Worm (Caenorhabditis elegans) whole organism, early embryonic: ENCODE measurements around the gene R11H6.5.

ENCODE experiments used
- B0310.2 ChIP-seq: sonication (generic microtip); optimal IDR thresholded peaks from 2 replicates; lab custom pipeline; 2016; ENCODE audit warnings: mild to moderate bottlenecking, missing genetic modification characterization, missing compliant biosample characterization
- F13C5.2 ChIP-seq: sonication (generic microtip); optimal IDR thresholded peaks from 2 replicates; lab custom pipeline; 2017; ENCODE audit warnings: mild to moderate bottlenecking, missing genetic modification characterization, inconsistent platforms, missing compliant biosample characterization
- aly-1 ChIP-seq: sonication (generic microtip); optimal IDR thresholded peaks from 2 replicates; lab custom pipeline; 2016; ENCODE audit warnings: missing genetic modification characterization, missing compliant biosample characterization
- ama-1 ChIP-seq: fragments of 150-350 bp; optimal IDR thresholded peaks from 2 replicates; lab custom pipeline; 2014
- ceh-13 ChIP-seq: fragments of 200-800 bp; sonication (Bioruptor generic); optimal IDR thresholded peaks from 2 replicates; lab custom pipeline; 2018; ENCODE audit warnings: mild to moderate bottlenecking, missing genetic modification characterization, missing compliant biosample characterization
- ceh-36 ChIP-seq: sonication (generic microtip); optimal IDR thresholded peaks from 2 replicates; lab custom pipeline; 2016; ENCODE audit warnings: missing genetic modification characterization, inconsistent platforms, missing compliant biosample characterization
- ets-7 ChIP-seq: sonication (generic microtip); optimal IDR thresholded peaks from 2 replicates; lab custom pipeline; 2016; ENCODE audit warnings: missing genotype, missing genetic modification characterization, missing compliant biosample characterization
- flt-1 ChIP-seq: fragments of 200-800 bp; sonication (Bioruptor generic); IDR thresholded peaks from 2 replicates; pipeline ENCODE4 v1.3.6; 2022; ENCODE audit warnings: missing genetic modification characterization, missing compliant biosample characterization
- hmbx-1 ChIP-seq: sonication (generic microtip); optimal IDR thresholded peaks from 2 replicates; lab custom pipeline; 2016; ENCODE audit warnings: mild to moderate bottlenecking, missing genetic modification characterization, missing compliant biosample characterization
- hmg-4 ChIP-seq: fragments of 200-800 bp; sonication (Bioruptor generic); optimal IDR thresholded peaks from 2 replicates; lab custom pipeline; 2018; ENCODE audit warnings: mild to moderate bottlenecking, missing genetic modification characterization, missing compliant biosample characterization
- hnd-1 ChIP-seq: sonication (generic microtip); optimal IDR thresholded peaks from 2 replicates; lab custom pipeline; 2016; ENCODE audit warnings: missing genetic modification characterization, missing compliant biosample characterization
- pes-1 ChIP-seq: fragments of 200-800 bp; sonication (Bioruptor generic); IDR thresholded peaks from 2 replicates; pipeline ENCODE4 v1.3.6; 2022; ENCODE audit warnings: missing genetic modification reagents, missing genetic modification characterization, missing compliant biosample characterization
- scrt-1 ChIP-seq: fragments of 200-800 bp; sonication (Bioruptor generic); IDR thresholded peaks from 2 replicates; pipeline ENCODE4 v1.3.6; 2022; ENCODE audit warnings: missing genetic modification characterization, missing compliant biosample characterization
- sea-1 ChIP-seq: fragments of 200-800 bp; sonication (Bioruptor generic); conservative IDR thresholded peaks from 2 replicates; pipeline ENCODE4 v1.3.6; 2022; ENCODE audit warnings: missing genetic modification characterization, missing compliant biosample characterization
- tbx-11 ChIP-seq: fragments of 200-800 bp; sonication (Bioruptor generic); IDR thresholded peaks from 2 replicates; pipeline ENCODE4 v1.3.6; 2022; ENCODE audit warnings: missing genetic modification characterization, missing compliant biosample characterization
- tbx-37 ChIP-seq: fragments of 200-800 bp; sonication (Bioruptor generic); conservative IDR thresholded peaks from 2 replicates; pipeline ENCODE4 v1.3.6; 2022; ENCODE audit warnings: missing genetic modification reagents, missing genetic modification characterization, missing compliant biosample characterization
- tra-4 ChIP-seq: sonication (generic microtip); optimal IDR thresholded peaks from 2 replicates; lab custom pipeline; 2017; ENCODE audit warnings: missing genetic modification characterization, missing compliant biosample characterization

The R11H6.5 gene

ce11 chrV:14594943-14595342, 17.1 kb downstream of the R11H6.5 start:
- TF ChIP-seq ceh-13 = no peak

ce11 chrV:14594103-14594502, 17.9 kb downstream of the R11H6.5 start:
- TF ChIP-seq tbx-37 (GFP tag; lab: Robert Waterston, UW) = no peak

ce11 chrV:14585351-14585750, 26.7 kb downstream of the R11H6.5 start, which contains the start of gene Y40H4A.2:
Gene Y40H4A.2, minus strand, starts transcription at chrV:14585451.
- TF ChIP-seq hnd-1 (no peak), ceh-13 (no peak), ets-7 (tag; lab: Kevin White, UChicago) (no peak), F13C5.2 (no peak), tra-4 (tag; lab: Kevin White, UChicago) (no peak), scrt-1 (GFP tag; lab: Robert Waterston, UW) (no peak), aly-1 (tag; lab: Kevin White, UChicago) (no peak), hmbx-1 (tag; lab: Kevin White, UChicago) (no peak), tbx-11 (GFP tag; lab: Robert Waterston, UW) (no peak), hmg-4 (GFP tag; lab: Kevin White, UChicago) (no peak), tbx-37 (GFP tag; lab: Robert Waterston, UW) (no peak), sea-1 (GFP tag; lab: Robert Waterston, UW) (no peak)

ce11 chrV:14579619-14580018, 32.4 kb downstream of the R11H6.5 start, which contains the start of gene gar-3:
Gene gar-3, minus strand, starts transcription at chrV:14579719.
- TF ChIP-seq tbx-11 (GFP tag; lab: Robert Waterston, UW) (no peak), sea-1 (GFP tag; lab: Robert Waterston, UW) (no peak), ceh-13 (no peak), scrt-1 (GFP tag; lab: Robert Waterston, UW) (no peak), aly-1 (tag; lab: Kevin White, UChicago) (no peak), B0310.2 (no peak), F13C5.2 (no peak), tra-4 (tag; lab: Kevin White, UChicago) (no peak), ceh-36 (tag; lab: Kevin White, UChicago) (no peak), hmg-4 (GFP tag; lab: Kevin White, UChicago) (no peak), tbx-37 (GFP tag; lab: Robert Waterston, UW) (no peak), pes-1 (GFP tag; lab: Robert Waterston, UW) (no peak), ama-1 (lab: Kevin White, UChicago) (no peak), hmbx-1 (tag; lab: Kevin White, UChicago) (no peak), ets-7 (tag; lab: Kevin White, UChicago) (no peak), flt-1 (GFP tag; lab: Robert Waterston, UW) (no peak), hnd-1 (no peak)

ce11 chrV:14576745-14577373, 35.2 kb downstream of the R11H6.5 start:
- TF ChIP-seq F13C5.2 (no peak), sea-1 (GFP tag; lab: Robert Waterston, UW) (no peak), hnd-1 (no peak), pes-1 (GFP tag; lab: Robert Waterston, UW) (no peak), tbx-11 (GFP tag; lab: Robert Waterston, UW) (no peak), hmg-4 (GFP tag; lab: Kevin White, UChicago) (no peak), B0310.2 (no peak), scrt-1 (GFP tag; lab: Robert Waterston, UW) (no peak), ceh-13 (no peak), ets-7 (tag; lab: Kevin White, UChicago) (no peak), flt-1 (GFP tag; lab: Robert Waterston, UW) (no peak), aly-1 (tag; lab: Kevin White, UChicago) (no peak), tra-4 (tag; lab: Kevin White, UChicago) (no peak), ama-1 (lab: Kevin White, UChicago) (no peak), hmbx-1 (tag; lab: Kevin White, UChicago) (no peak), ceh-36 (tag; lab: Kevin White, UChicago) (no peak), tbx-37 (GFP tag; lab: Robert Waterston, UW) (no peak)

- TF ChIP-seq ama-1 (lab: Kevin White, UChicago) = no peak
- TF ChIP-seq aly-1 (tag; lab: Kevin White, UChicago) = no peak
- TF ChIP-seq sea-1 (GFP tag; lab: Robert Waterston, UW) = no peak
- no peak for TF ChIP-seq F13C5.2
- TF ChIP-seq hmbx-1 (tag; lab: Kevin White, UChicago) = no peak
- no peak for TF ChIP-seq scrt-1 (GFP tag; lab: Robert Waterston, UW)
- no peak for TF ChIP-seq ceh-36 (tag; lab: Kevin White, UChicago)
- no peak for TF ChIP-seq ets-7 (tag; lab: Kevin White, UChicago)
- TF ChIP-seq tra-4 (tag; lab: Kevin White, UChicago) = no peak
These were observed 49.4 kb downstream of the R11H6.5 start, which contains the start of gene C53A5.11 for ce11 chrV:14562589-14562988. Gene C53A5.11, plus strand, starts transcription at chrV:14562889.
